Worm (Caenorhabditis elegans): ENCODE measurements around the gene str-123.

ce11 chrX:12754043-12754442, 36.1 kb upstream of the str-123 start:
- TF ChIP-seq zip-5 (tag; optimal IDR thresholded peaks at IDR 0.05) (no peak), pag-3 (tag; optimal IDR thresholded peaks at IDR 0.05; ENCODE audit: borderline replicate concordance) (no peak), pha-4 (tag; optimal IDR thresholded peaks at IDR 0.05) (no peak), tbx-2 (tag; optimal IDR thresholded peaks at IDR 0.05) (no peak), ceh-2 (tag; optimal IDR thresholded peaks at IDR 0.05) (no peak), fkh-10 (GFP tag; optimal IDR thresholded peaks at IDR 0.05) (no peak), nfya-1 (tag; optimal IDR thresholded peaks at IDR 0.05) (no peak), hlh-30 (tag; optimal IDR thresholded peaks at IDR 0.05; ENCODE audit: insufficient read depth) (no peak), ets-4 (tag; optimal IDR thresholded peaks at IDR 0.05) (no peak), npax-4 (tag; optimal IDR thresholded peaks at IDR 0.05) (no peak), lin-11 (tag; optimal IDR thresholded peaks at IDR 0.05) (no peak), Y22D7AL.16 (tag; optimal IDR thresholded peaks at IDR 0.05) (no peak)
